Worm (Caenorhabditis elegans) whole organism, young adult: ENCODE results near the gene mbk-2.

ENCODE experiments used
- B0336.3 ChIP-seq: fragments of 200-800 bp; sonication (Bioruptor generic); IDR thresholded peaks from 2 replicates; pipeline ENCODE4 v1.3.6; 2022; ENCODE audit warnings: missing genetic modification characterization, missing compliant biosample characterization
- D2030.7 ChIP-seq: fragments of 200-800 bp; sonication (Bioruptor generic); IDR thresholded peaks from 2 replicates; pipeline ENCODE4 v1.3.6; 2022; ENCODE audit warnings: missing genetic modification reagents, missing genetic modification characterization, missing compliant biosample characterization
- F33H1.4 ChIP-seq: fragments of 200-800 bp; sonication (Bioruptor generic); IDR thresholded peaks from 2 replicates; pipeline ENCODE4 v1.3.6; 2022; ENCODE audit warnings: missing genetic modification reagents, missing genetic modification characterization, missing compliant biosample characterization
- F39B2.1 ChIP-seq: fragments of 200-800 bp; sonication (Bioruptor generic); IDR thresholded peaks from 2 replicates; pipeline ENCODE4 v1.3.6; 2022; ENCODE audit warnings: missing genetic modification reagents, missing genetic modification characterization, missing compliant biosample characterization
- T26A5.8 ChIP-seq: sonication (generic microtip); optimal IDR thresholded peaks from 2 replicates; lab custom pipeline; 2016; ENCODE audit warnings: missing genetic modification characterization, missing compliant biosample characterization
- Y53G8AR.9 ChIP-seq: fragments of 200-800 bp; sonication (Bioruptor generic); conservative IDR thresholded peaks from 2 replicates; pipeline ENCODE4 v1.3.6; 2022; ENCODE audit warnings: missing genetic modification reagents, missing genetic modification characterization, missing compliant biosample characterization
- Y79H2A.3 ChIP-seq: fragments of 200-800 bp; sonication (Bioruptor generic); conservative IDR thresholded peaks from 2 replicates; pipeline ENCODE4 v1.3.6; 2022; ENCODE audit warnings: missing genetic modification reagents, missing genetic modification characterization, missing compliant biosample characterization
- cebp-1 ChIP-seq, 2 experiments: fragments of 200-800 bp in 1 of 2; sonication (Bioruptor generic) in 1 of 2; sonication (generic microtip) in 1 of 2; IDR thresholded peaks in 1 of 2; optimal IDR thresholded peaks in 1 of 2; 2 replicates each; pipeline versions ENCODE4 v1.3.6 to Lab custom; 2017 to 2022; ENCODE audit warnings: missing compliant biosample characterization in 2 of 2, missing genetic modification characterization in 2 of 2, mild to moderate bottlenecking in 1 of 2, missing genetic modification reagents in 1 of 2, moderate library complexity in 1 of 2
- cebp-2 ChIP-seq: fragments of 200-800 bp; sonication (Bioruptor generic); IDR thresholded peaks from 2 replicates; pipeline ENCODE4 v1.3.6; 2022; ENCODE audit warnings: missing genetic modification characterization, missing compliant biosample characterization
- ceh-79 ChIP-seq: sonication (generic microtip); optimal IDR thresholded peaks from 2 replicates; lab custom pipeline; 2017; ENCODE audit warnings: mild to moderate bottlenecking, missing genetic modification characterization, missing compliant biosample characterization
- ceh-91 ChIP-seq: fragments of 200-800 bp; sonication (Bioruptor generic); IDR thresholded peaks from 2 replicates; pipeline ENCODE4 v1.3.6; 2022; ENCODE audit warnings: missing genetic modification reagents, missing genetic modification characterization, missing compliant biosample characterization
- him-1 ChIP-seq: sonication (generic microtip); optimal IDR thresholded peaks from 2 replicates; lab custom pipeline; 2016; ENCODE audit warnings: missing genotype, missing genetic modification reagents, missing genetic modification characterization, missing compliant biosample characterization
- hlh-26 ChIP-seq: fragments of 200-800 bp; sonication (Bioruptor generic); conservative IDR thresholded peaks from 2 replicates; pipeline ENCODE4 v1.3.6; 2022; ENCODE audit warnings: missing genetic modification reagents, missing genetic modification characterization, missing compliant biosample characterization
- lin-35 ChIP-seq, 3 experiments: fragments of 150-350 bp in 2 of 3; sonication (generic microtip) in 1 of 3; optimal IDR thresholded peaks; 2 replicates each; lab custom pipeline; 2014 to 2018; ENCODE audit warnings: missing biosample characterization in 3 of 3, missing genetic modification characterization in 3 of 3, missing genetic modification reagents in 3 of 3
- lin-40 ChIP-seq: sonication (generic microtip); optimal IDR thresholded peaks from 2 replicates; lab custom pipeline; 2016; ENCODE audit warnings: missing genetic modification characterization, mild to moderate bottlenecking, missing compliant biosample characterization, missing genotype, missing genetic modification reagents
- lin-54 ChIP-seq: fragments of 200-800 bp; sonication (Bioruptor generic); optimal IDR thresholded peaks from 2 replicates; lab custom pipeline; 2018; ENCODE audit warnings: mild to moderate bottlenecking, missing genetic modification characterization, missing compliant biosample characterization
- lir-1 ChIP-seq: fragments of 200-800 bp; sonication (Bioruptor generic); conservative IDR thresholded peaks from 2 replicates; pipeline ENCODE4 v1.3.6; 2022; ENCODE audit warnings: missing genetic modification reagents, missing genetic modification characterization, missing compliant biosample characterization
- madf-6 ChIP-seq: fragments of 200-800 bp; sonication (Bioruptor generic); IDR thresholded peaks from 2 replicates; pipeline ENCODE4 v1.3.6; 2022; ENCODE audit warnings: missing genetic modification reagents, missing genetic modification characterization, missing compliant biosample characterization
- madf-8 ChIP-seq: fragments of 200-800 bp; sonication (Bioruptor generic); conservative IDR thresholded peaks from 2 replicates; pipeline ENCODE4 v1.3.6; 2022; ENCODE audit warnings: missing genetic modification reagents, missing genetic modification characterization, missing compliant biosample characterization
- nfya-2 ChIP-seq: fragments of 200-800 bp; sonication (Bioruptor generic); IDR thresholded peaks from 2 replicates; pipeline ENCODE4 v1.3.6; 2022; ENCODE audit warnings: missing genetic modification reagents, missing genetic modification characterization, missing compliant biosample characterization
- nhr-27 ChIP-seq: fragments of 200-800 bp; sonication (Bioruptor generic); optimal IDR thresholded peaks from 2 replicates; lab custom pipeline; 2018; ENCODE audit warnings: mild to moderate bottlenecking, missing genetic modification characterization, moderate library complexity, missing compliant biosample characterization
- nhr-80 ChIP-seq: sonication (generic microtip); optimal IDR thresholded peaks from 2 replicates; lab custom pipeline; 2016; ENCODE audit warnings: missing genetic modification characterization, missing compliant biosample characterization
- pbrm-1 ChIP-seq: fragments of 200-800 bp; sonication (Bioruptor generic); IDR thresholded peaks from 2 replicates; pipeline ENCODE4 v1.3.6; 2022; ENCODE audit warnings: missing genetic modification reagents, missing genetic modification characterization, missing compliant biosample characterization
- rcor-1 ChIP-seq: fragments of 200-800 bp; sonication (Bioruptor generic); IDR thresholded peaks from 2 replicates; pipeline ENCODE4 v1.3.6; 2022; ENCODE audit warnings: missing genetic modification reagents, missing genetic modification characterization, missing compliant biosample characterization
- snpc-3.4 ChIP-seq: sonication (generic microtip); optimal IDR thresholded peaks from 2 replicates; lab custom pipeline; 2017; ENCODE audit warnings: missing genetic modification characterization, mild to moderate bottlenecking, missing compliant biosample characterization, antibody characterized with exemption, moderate library complexity, missing genotype, missing genetic modification reagents
- snpc-4 ChIP-seq, 5 experiments: fragments of 150-350 bp in 1 of 5; sonication (generic microtip) in 4 of 5; optimal IDR thresholded peaks; 2 replicates each; lab custom pipeline; 2014 to 2018; ENCODE audit warnings: missing genetic modification characterization in 5 of 5, missing biosample characterization in 3 of 5, antibody characterized with exemption in 2 of 5, mild to moderate bottlenecking in 2 of 5, missing compliant biosample characterization in 2 of 5, missing genotype in 2 of 5, moderate library complexity in 2 of 5, missing genetic modification reagents in 1 of 5
- zfh-2 ChIP-seq: fragments of 200-800 bp; sonication (Bioruptor generic); conservative IDR thresholded peaks from 2 replicates; pipeline ENCODE4 v1.3.6; 2022; ENCODE audit warnings: missing genetic modification reagents, missing genetic modification characterization, missing compliant biosample characterization
- ztf-18 ChIP-seq: sonication (generic microtip); optimal IDR thresholded peaks from 2 replicates; lab custom pipeline; 2016; ENCODE audit warnings: missing genotype, mild to moderate bottlenecking, missing genetic modification characterization, missing compliant biosample characterization

mbk-2 gene

ce11 chrIV:13028746-13029673 lies 20.1 kb downstream of the mbk-2 start (continued):
- TF ChIP-seq D2030.7 (GFP tag; lab: Robert Waterston, UW): peak; percentile 78
- no peak for TF ChIP-seq lin-40 (tag; lab: Kevin White, UChicago)
- peak; percentile 76 for TF ChIP-seq ceh-91 (GFP tag; lab: Robert Waterston, UW)
- TF ChIP-seq ceh-79 (tag; lab: Kevin White, UChicago): no peak
- peak; percentile 89 for TF ChIP-seq madf-6
- no peak for TF ChIP-seq him-1
- no peak for TF ChIP-seq lir-1 (GFP tag; lab: Robert Waterston, UW)
- TF ChIP-seq Y79H2A.3 (GFP tag; lab: Robert Waterston, UW): no peak
- peak; percentile 57 for TF ChIP-seq lin-54 (GFP tag; lab: Kevin White, UChicago)
- TF ChIP-seq pbrm-1 (GFP tag; lab: Robert Waterston, UW): 0 out of 2 replicates have a peak, but pooled peaks have one; percentile 24
- TF ChIP-seq snpc-3.4 (tag; lab: Kevin White, UChicago): peak; percentile 81
- TF ChIP-seq hlh-26 (GFP tag; lab: Robert Waterston, UW): no peak
- peak; percentile 63 for TF ChIP-seq F33H1.4 (GFP tag; lab: Robert Waterston, UW)
- peak in 1 of 3 experiments; percentile 67 for TF ChIP-seq lin-35 (GFP tag; optimal IDR thresholded peaks at IDR 0.05; lab: Kevin White, UChicago)
- peak; percentile 82 for TF ChIP-seq madf-8
- TF ChIP-seq rcor-1: peak; percentile 28; the same call in 1 of the 2 replicates

DNA sequence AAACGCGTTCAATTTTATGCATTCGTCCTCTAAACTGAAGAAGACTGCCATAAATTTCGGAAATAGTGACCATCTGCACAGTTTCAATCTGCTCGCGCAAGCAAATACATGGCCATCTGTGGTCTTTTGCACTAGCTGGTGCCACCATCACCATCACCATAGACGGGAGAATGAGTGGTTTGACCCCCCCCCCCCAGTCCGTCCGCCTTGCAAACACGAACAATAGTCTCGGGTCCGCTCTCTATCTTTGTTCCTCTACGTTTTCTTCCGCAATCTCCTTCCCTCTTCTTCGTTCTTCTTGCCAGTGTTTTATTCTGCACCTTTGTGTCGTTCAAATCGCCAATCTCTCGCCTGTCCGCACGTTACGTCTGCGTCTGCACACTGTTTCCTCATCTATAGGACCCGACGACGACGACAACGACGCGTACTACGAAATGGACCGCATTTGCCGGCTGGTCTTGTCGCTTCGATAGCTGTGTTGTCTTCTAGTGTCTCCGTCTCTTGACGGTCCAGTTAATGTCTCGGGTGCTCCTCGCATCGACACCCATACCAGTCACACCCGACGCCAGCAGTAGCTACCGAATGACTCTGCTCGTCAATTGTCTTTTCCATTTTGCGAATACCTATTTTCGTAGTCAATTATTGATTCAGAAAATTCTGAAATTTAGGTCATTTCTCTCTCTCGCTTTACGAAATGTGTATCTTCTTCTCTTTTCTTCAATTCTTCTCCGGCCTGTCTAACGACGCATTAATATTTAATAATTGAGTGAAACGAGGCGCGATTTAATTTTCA lies 20.9 kb downstream of the mbk-2 start:
- peak; percentile 36; the same call in 1 of the 2 replicates for TF ChIP-seq B0336.3 (GFP tag; lab: Robert Waterston, UW)
- peak; percentile 65 for TF ChIP-seq zfh-2 (GFP tag; lab: Robert Waterston, UW)
- TF ChIP-seq snpc-4 (GFP tag; optimal IDR thresholded peaks at IDR 0.05; lab: Kevin White, UChicago): no peak
- TF ChIP-seq snpc-4 (tag; optimal IDR thresholded peaks at IDR 0.05; lab: Kevin White, UChicago): no peak
- 0 out of 2 replicates have a peak, but pooled peaks have one; percentile 59 for TF ChIP-seq cebp-2 (GFP tag; lab: Robert Waterston, UW)

DNA sequence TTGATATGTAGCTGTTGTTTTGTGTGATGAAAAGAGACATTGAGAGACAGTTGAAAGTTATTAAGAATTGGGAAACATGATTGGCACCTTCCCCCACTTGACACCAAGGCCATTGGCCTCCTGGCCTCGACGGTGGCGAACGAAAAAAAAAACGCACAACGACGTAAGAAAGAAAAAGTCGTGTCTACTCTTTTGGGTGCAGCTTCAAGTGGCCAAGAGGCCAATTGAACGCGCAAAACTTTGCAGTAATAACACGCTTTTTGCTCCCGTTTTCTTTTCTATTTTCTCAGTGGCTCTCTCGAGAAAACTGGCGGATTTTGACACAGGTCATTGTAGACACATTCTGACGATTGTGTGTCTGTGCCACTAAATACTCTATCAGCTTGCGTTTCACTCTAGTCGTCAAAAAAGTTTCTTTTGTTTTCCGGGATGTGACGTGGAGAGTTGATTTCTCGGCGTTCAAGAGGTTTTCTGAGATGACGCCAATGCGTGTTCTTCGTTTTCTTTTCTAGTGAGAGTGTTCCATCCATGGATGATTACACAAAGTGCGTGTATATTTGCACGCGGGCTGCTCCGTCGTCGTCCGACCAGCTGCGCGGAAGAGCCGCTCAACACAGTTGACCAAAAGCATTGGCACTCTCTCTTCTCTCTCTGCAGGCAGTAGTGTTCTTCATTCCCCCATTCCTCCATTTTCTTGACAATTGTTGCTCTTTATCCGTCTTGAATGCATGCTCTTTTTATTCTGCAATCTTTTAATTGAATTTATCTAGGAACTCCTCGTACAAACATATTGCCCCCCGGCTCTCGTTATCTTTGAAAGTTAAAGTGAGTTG lies 21.7 kb downstream of the mbk-2 start:
- 0 out of 2 replicates have a peak, but pooled peaks have one; percentile 9 for TF ChIP-seq madf-6
- TF ChIP-seq ztf-18 (tag; lab: Kevin White, UChicago): peak; percentile 2
- TF ChIP-seq Y53G8AR.9 (GFP tag; lab: Robert Waterston, UW): 0 out of 2 replicates have a peak, but pooled peaks have one; percentile 20
- no peak for TF ChIP-seq T26A5.8 (tag; lab: Kevin White, UChicago)
- TF ChIP-seq zfh-2 (GFP tag; lab: Robert Waterston, UW): peak; percentile 38; the same call in 1 of the 2 replicates
- TF ChIP-seq B0336.3 (GFP tag; lab: Robert Waterston, UW): no peak
- TF ChIP-seq F39B2.1: no peak
- TF ChIP-seq nfya-2 (GFP tag; lab: Robert Waterston, UW): no peak
- TF ChIP-seq, all 124 proteins: peak for 4

DNA sequence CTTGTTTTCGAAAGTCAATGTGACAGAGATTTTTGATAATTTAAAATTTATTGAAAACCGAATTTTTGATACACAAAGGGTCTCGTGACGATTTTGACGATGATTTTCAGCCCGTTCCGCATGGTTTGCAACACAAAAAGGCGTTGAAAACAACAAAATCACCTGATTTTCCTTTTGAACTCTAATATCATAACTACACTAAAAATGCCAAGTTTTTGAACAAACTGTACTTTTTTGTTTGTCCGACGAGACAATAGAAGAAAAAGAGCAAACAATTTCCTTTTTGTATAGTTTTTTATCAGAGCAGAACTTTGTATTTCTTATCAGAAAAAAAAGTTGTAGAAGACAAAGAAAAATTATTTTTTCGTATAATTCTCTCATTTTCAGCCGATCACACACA lies 23.2 kb downstream of the mbk-2 start:
- TF ChIP-seq nhr-80 (tag; lab: Kevin White, UChicago) (peak; percentile 29), nhr-27 (tag; lab: Kevin White, UChicago) (no peak), cebp-1 (GFP tag; IDR thresholded peaks at IDR 0.05; lab: Robert Waterston, UW) (no peak), cebp-1 (tag; optimal IDR thresholded peaks at IDR 0.05; lab: Kevin White, UChicago) (peak; percentile 4)
